Worm (Caenorhabditis elegans): ENCODE data around the gene rgef-1.

DNA sequence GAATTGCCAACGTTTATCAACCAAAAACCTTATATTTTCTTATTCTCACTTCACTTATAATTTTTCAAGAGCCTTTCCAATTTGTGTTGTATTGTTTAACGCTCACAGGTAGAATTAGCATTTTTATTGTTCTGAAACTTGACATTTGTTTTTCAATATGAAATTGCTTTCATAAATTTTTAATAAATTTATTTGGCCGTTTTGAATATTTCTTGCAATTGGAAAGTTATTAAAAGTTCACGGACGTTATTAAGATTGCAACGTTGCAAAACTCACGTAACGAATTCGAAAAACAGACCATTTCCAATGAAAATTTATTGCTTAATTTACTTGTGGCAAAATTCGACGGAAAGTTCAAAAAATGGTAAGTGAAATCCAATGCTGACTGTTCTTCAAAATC, 28.8 kb upstream of the rgef-1 start, which contains the start of gene K09G1.2:
- TF ChIP-seq jun-1 (tag; optimal IDR thresholded peaks at IDR 0.05): no peak
- no peak for TF ChIP-seq nfya-1 (tag; optimal IDR thresholded peaks at IDR 0.05; ENCODE audit: insufficient read depth)
- TF ChIP-seq elt-3 (tag; optimal IDR thresholded peaks at IDR 0.05): no peak
- no peak for TF ChIP-seq nhr-28 (tag; optimal IDR thresholded peaks at IDR 0.05)
- no peak for TF ChIP-seq fkh-10 (GFP tag; optimal IDR thresholded peaks at IDR 0.05)
- no peak for TF ChIP-seq nhr-237 (tag; optimal IDR thresholded peaks at IDR 0.05)
- TF ChIP-seq nhr-77 (tag; optimal IDR thresholded peaks at IDR 0.05): no peak
- TF ChIP-seq unc-62 (GFP tag; optimal IDR thresholded peaks at IDR 0.05): no peak
- TF ChIP-seq lin-15B (tag; optimal IDR thresholded peaks at IDR 0.05): no peak
- TF ChIP-seq snpc-4 (tag; optimal IDR thresholded peaks at IDR 0.05): no peak
- no peak for TF ChIP-seq nhr-67 (tag; optimal IDR thresholded peaks at IDR 0.05)
- TF ChIP-seq daf-12 (tag; optimal IDR thresholded peaks at IDR 0.05): no peak
- no peak for TF ChIP-seq mml-1 (tag; optimal IDR thresholded peaks at IDR 0.05)

All from whole organism, L3 larva.